Fruit fly (Drosophila melanogaster) whole organism, embryonic: ENCODE data around the gene Psf2.

Experiments
- Asciz ChIP-seq: fragments of 200-800 bp; sonication (Bioruptor generic); optimal IDR thresholded peaks from 2 replicates; lab custom pipeline; 2017; ENCODE audit warnings: missing biosample characterization, mild to moderate bottlenecking, missing genetic modification characterization, missing genetic modification reagents
- B-H1 ChIP-seq: fragments of 200-800 bp; sonication (Bioruptor generic); IDR thresholded peaks from 3 replicates; pipeline ENCODE4 v1.3.6; 2022; ENCODE audit warnings: missing biosample characterization, missing genetic modification characterization
- CG10431 ChIP-seq: fragments of 200-800 bp; sonication (Bioruptor generic); optimal IDR thresholded peaks from 3 replicates; lab custom pipeline; 2018; ENCODE audit warnings: missing biosample characterization, mild to moderate bottlenecking, missing genetic modification characterization
- CG13894 ChIP-seq: fragments of 200-800 bp; sonication (Bioruptor generic); optimal IDR thresholded peaks from 3 replicates; lab custom pipeline; 2018; ENCODE audit warnings: missing biosample characterization, mild to moderate bottlenecking, missing genetic modification characterization, moderate library complexity
- CG34224 ChIP-seq: fragments of 200-800 bp; sonication (Bioruptor generic); IDR thresholded peaks from 3 replicates; pipeline ENCODE4 v1.3.6; 2022; ENCODE audit warnings: missing biosample characterization, missing genetic modification characterization; ENCODE audit not compliant: partially characterized antibody
- CG42726 ChIP-seq: fragments of 200-800 bp; sonication (Bioruptor generic); IDR thresholded peaks from 2 replicates; pipeline ENCODE4 v1.3.6; 2022; ENCODE audit warnings: missing biosample characterization, missing genetic modification characterization; ENCODE audit not compliant: partially characterized antibody
- CG4854 ChIP-seq: fragments of 200-800 bp; sonication (Bioruptor generic); optimal IDR thresholded peaks from 2 replicates; lab custom pipeline; 2016; ENCODE audit warnings: missing biosample characterization, missing genetic modification characterization, inconsistent platforms
- CG6791 ChIP-seq: fragments of 200-800 bp; sonication (Bioruptor generic); IDR thresholded peaks from 3 replicates; pipeline ENCODE4 v1.3.6; 2022; ENCODE audit warnings: missing biosample characterization, missing genetic modification characterization; ENCODE audit not compliant: partially characterized antibody
- CG8281 ChIP-seq: fragments of 200-800 bp; sonication (Bioruptor generic); optimal IDR thresholded peaks from 2 replicates; lab custom pipeline; 2018; ENCODE audit warnings: missing biosample characterization, mild to moderate bottlenecking, missing genetic modification characterization, moderate library complexity
- Drgx ChIP-seq: fragments of 200-800 bp; sonication (Bioruptor generic); IDR thresholded peaks from 2 replicates; pipeline ENCODE4 v1.3.6; 2022; ENCODE audit warnings: missing biosample characterization, missing genetic modification characterization
- Ets65A ChIP-seq: fragments of 200-800 bp; sonication (Bioruptor generic); peaks from one replicate; lab custom pipeline; 2016; ENCODE audit warnings: missing biosample characterization, missing genetic modification characterization
- Hr51 ChIP-seq, 2 experiments: fragments of 200-800 bp; sonication (Bioruptor generic); optimal IDR thresholded peaks; 2 replicates in 1 of 2; 3 replicates in 1 of 2; lab custom pipeline; 2016 to 2018; ENCODE audit warnings: missing biosample characterization in 2 of 2, missing genetic modification characterization in 2 of 2, mild to moderate bottlenecking in 1 of 2, moderate library complexity in 1 of 2
- MTF-1 ChIP-seq: fragments of 200-800 bp; sonication (Bioruptor generic); optimal IDR thresholded peaks from 2 replicates; lab custom pipeline; 2018; ENCODE audit warnings: missing biosample characterization, mild to moderate bottlenecking, missing genetic modification characterization, borderline replicate concordance
- Med ChIP-seq: fragments of 200-800 bp; sonication (Bioruptor generic); peaks from one replicate; lab custom pipeline; 2016; ENCODE audit warnings: missing biosample characterization, missing genetic modification characterization, mild to moderate bottlenecking, inconsistent platforms, moderate library complexity
- Pdp1 ChIP-seq, 2 experiments: fragments of 200-800 bp; sonication (Bioruptor generic); optimal IDR thresholded peaks; 3 replicates each; lab custom pipeline; 2016; ENCODE audit warnings: missing biosample characterization in 2 of 2, missing genetic modification characterization in 2 of 2, mild to moderate bottlenecking in 1 of 2, moderate library complexity in 1 of 2
- bcd ChIP-seq: fragments of 200-800 bp; sonication (Bioruptor generic); optimal IDR thresholded peaks from 2 replicates; lab custom pipeline; 2017; ENCODE audit warnings: missing biosample characterization, mild to moderate bottlenecking, missing genetic modification characterization
- bigmax ChIP-seq: fragments of 200-800 bp; sonication (Bioruptor generic); optimal IDR thresholded peaks from 2 replicates; lab custom pipeline; 2018; ENCODE audit warnings: missing biosample characterization, mild to moderate bottlenecking, missing genetic modification characterization
- ci ChIP-seq: fragments of 200-800 bp; sonication (Bioruptor generic); IDR thresholded peaks from 3 replicates; pipeline ENCODE4 v1.3.6; 2022; ENCODE audit warnings: missing biosample characterization, missing genetic modification characterization
- crol ChIP-seq: fragments of 200-800 bp; sonication (Bioruptor generic); IDR thresholded peaks from 2 replicates; pipeline ENCODE4 v1.3.6; 2022; ENCODE audit warnings: missing biosample characterization, missing genetic modification characterization
- dm ChIP-seq: fragments of 200-800 bp; sonication (Bioruptor generic); optimal IDR thresholded peaks from 3 replicates; lab custom pipeline; 2016; ENCODE audit warnings: missing biosample characterization, missing genetic modification characterization
- fd96Cb ChIP-seq: fragments of 200-800 bp; sonication (Bioruptor generic); optimal IDR thresholded peaks from 2 replicates; lab custom pipeline; 2018; ENCODE audit warnings: missing biosample characterization, mild to moderate bottlenecking, missing genetic modification characterization, moderate library complexity
- ham ChIP-seq: fragments of 200-800 bp; sonication (Bioruptor generic); IDR thresholded peaks from 2 replicates; pipeline ENCODE4 v1.3.6; 2022; ENCODE audit warnings: missing biosample characterization, missing genetic modification characterization
- hkb ChIP-seq, 2 experiments: fragments of 200-800 bp in 1 of 2; fragments of >200 bp in 1 of 2; sonication (Bioruptor generic) in 1 of 2; IDR thresholded peaks in 1 of 2; optimal IDR thresholded peaks in 1 of 2; 2 replicates each; pipeline versions ENCODE4 v1.3.6 to Lab custom; 2017 to 2022; ENCODE audit warnings: missing biosample characterization in 1 of 2, missing genetic modification characterization in 1 of 2
- lola ChIP-seq, 3 experiments: fragments of >200 bp in 2 of 3; fragments of 200-800 bp in 1 of 3; sonication (Bioruptor generic) in 1 of 3; optimal IDR thresholded peaks; 2 replicates each; lab custom pipeline; 2017 to 2019; ENCODE audit warnings: missing biosample characterization in 3 of 3, missing genetic modification characterization in 3 of 3, mild to moderate bottlenecking in 1 of 3, moderate library complexity in 1 of 3
- nom ChIP-seq: fragments of 200-800 bp; sonication (Bioruptor generic); optimal IDR thresholded peaks from 2 replicates; lab custom pipeline; 2017; ENCODE audit warnings: missing biosample characterization, missing genetic modification characterization, mild to moderate bottlenecking, moderate library complexity, missing genetic modification reagents
- phol ChIP-seq: fragments of 200-800 bp; sonication (Bioruptor generic); optimal IDR thresholded peaks from 3 replicates; lab custom pipeline; 2018; ENCODE audit warnings: missing biosample characterization, mild to moderate bottlenecking, missing genetic modification characterization, moderate library complexity
- pita ChIP-seq: fragments of 200-800 bp; sonication (Bioruptor generic); optimal IDR thresholded peaks from 2 replicates; lab custom pipeline; 2017; ENCODE audit warnings: missing biosample characterization, mild to moderate bottlenecking, missing genetic modification characterization
- sd ChIP-seq: fragments of 200-800 bp; sonication (Bioruptor generic); optimal IDR thresholded peaks from 3 replicates; lab custom pipeline; 2018; ENCODE audit warnings: missing biosample characterization, mild to moderate bottlenecking, missing genetic modification characterization, moderate library complexity
- sens ChIP-seq: fragments of 200-800 bp; sonication (Bioruptor generic); peaks from one replicate; lab custom pipeline; 2016; ENCODE audit warnings: missing biosample characterization, missing genetic modification characterization
- sna ChIP-seq: fragments of 200-800 bp; sonication (Bioruptor generic); IDR thresholded peaks from 2 replicates; pipeline ENCODE4 v1.3.6; 2022; ENCODE audit warnings: missing biosample characterization, missing genetic modification characterization; ENCODE audit not compliant: partially characterized antibody
- stwl ChIP-seq: fragments of 200-800 bp; sonication (Bioruptor generic); optimal IDR thresholded peaks from 3 replicates; lab custom pipeline; 2018; ENCODE audit warnings: missing biosample characterization, mild to moderate bottlenecking, missing genetic modification characterization, moderate library complexity
- tll ChIP-seq, 2 experiments: fragments of 200-800 bp in 1 of 2; fragments of >200 bp in 1 of 2; sonication (Bioruptor generic) in 1 of 2; optimal IDR thresholded peaks; 2 replicates each; lab custom pipeline; 2017 to 2019; ENCODE audit warnings: missing biosample characterization in 2 of 2, missing genetic modification characterization in 2 of 2, mild to moderate bottlenecking in 1 of 2, moderate library complexity in 1 of 2
- vvl ChIP-seq: fragments of 200-800 bp; sonication (Bioruptor generic); IDR thresholded peaks from 2 replicates; pipeline ENCODE4 v1.3.6; 2022; ENCODE audit warnings: missing biosample characterization, missing genetic modification characterization
- zfh1 ChIP-seq: fragments of 200-800 bp; sonication (Bioruptor generic); IDR thresholded peaks from 3 replicates; pipeline ENCODE4 v1.3.6; 2022; ENCODE audit warnings: missing biosample characterization, missing genetic modification characterization

The Psf2 gene

DNA sequence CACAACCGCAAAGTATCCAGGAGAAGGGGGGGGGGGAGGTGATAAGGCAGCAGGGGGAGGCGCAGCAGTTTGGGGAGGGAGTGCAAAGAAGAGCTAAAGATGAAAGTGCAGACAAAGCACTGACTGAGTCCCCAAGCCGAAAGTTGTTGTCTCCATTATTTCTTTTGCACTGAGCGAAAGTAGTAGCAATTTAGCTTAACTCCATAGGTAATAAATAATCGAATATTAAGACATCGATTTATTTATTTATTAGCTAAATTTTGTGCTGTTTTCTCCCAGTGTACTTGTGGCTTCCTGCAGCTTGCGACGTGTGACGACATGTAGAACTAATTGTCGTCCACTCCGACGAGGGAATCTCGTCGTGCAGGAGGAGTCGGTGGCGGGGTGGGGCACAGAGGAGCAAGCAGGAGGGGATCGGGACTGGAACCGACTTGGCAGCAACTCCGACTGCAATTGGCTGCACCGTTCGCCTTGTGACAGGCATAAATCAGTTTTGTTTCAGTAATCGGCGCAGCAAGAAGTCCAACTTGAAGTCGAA, 25.6 kb downstream of the Psf2 start, which contains the start of gene Traf4:
Traf4 (plus strand) TSS at position 488 of the 538 bp plus-strand sequence.
- TF ChIP-seq nom (GFP tag; lab: Kevin White, UChicago): peak; percentile 63
- TF ChIP-seq CG34224 (GFP tag; lab: Robert Waterston, UW): no peak
- TF ChIP-seq ham (GFP tag; lab: Robert Waterston, UW): no peak
- no peak for TF ChIP-seq tll (GFP tag; optimal IDR thresholded peaks at IDR 0.05; lab: Kevin White, UChicago)
- peak; percentile 32 for TF ChIP-seq Drgx (GFP tag; lab: Robert Waterston, UW)
- peak; percentile 46 for TF ChIP-seq Med
- peak; percentile 2; the same call in 1 of the 2 replicates for TF ChIP-seq crol (GFP tag; lab: Robert Waterston, UW)
- TF ChIP-seq MTF-1 (GFP tag; lab: Kevin White, UChicago): no peak

DNA sequence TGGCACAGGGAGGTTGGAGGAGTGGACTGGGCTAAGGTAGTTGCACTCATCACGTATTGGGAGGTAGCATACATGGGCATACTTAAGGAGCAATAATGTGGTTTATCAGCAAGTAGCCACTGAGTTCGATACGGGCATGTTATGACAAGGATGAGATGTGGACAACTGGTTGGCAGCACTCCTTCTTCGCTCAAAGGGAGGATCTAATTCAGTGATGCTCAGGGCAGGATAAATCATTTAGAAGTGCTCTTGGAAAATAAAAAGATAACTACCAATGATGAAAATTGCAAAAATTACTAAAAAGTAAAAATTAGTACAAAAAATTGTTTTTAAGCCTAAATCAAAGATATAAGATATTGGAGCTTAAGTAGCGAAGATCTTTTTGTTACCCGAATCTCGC, 26.3 kb downstream of the Psf2 start:
- TF ChIP-seq dm (GFP tag; lab: Kevin White, UChicago) (no peak), Ets65A (peak; percentile 52)
- TF ChIP-seq, all 482 proteins: peak for 1

DNA sequence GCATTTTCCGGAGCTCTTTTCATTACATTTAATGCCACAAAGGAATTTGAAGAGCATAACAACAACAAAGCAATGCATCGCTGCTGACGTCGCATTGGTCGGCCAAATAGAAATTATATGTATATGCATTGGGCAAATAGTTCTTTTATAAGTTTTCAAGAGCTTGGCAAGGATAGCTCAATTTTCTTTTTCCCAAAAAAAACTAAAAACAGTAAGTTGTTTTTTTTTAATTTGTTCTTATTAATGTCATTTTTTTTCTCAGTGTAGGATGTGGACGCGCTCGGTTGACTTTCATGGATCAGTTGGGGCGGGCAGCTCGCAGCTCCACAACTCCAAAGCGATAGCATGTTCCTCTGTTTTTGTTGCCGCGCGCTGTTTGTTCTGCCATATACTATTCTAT, 28.0 kb downstream of the Psf2 start:
- TF ChIP-seq pita (GFP tag; lab: Kevin White, UChicago) (no peak), bigmax (GFP tag; lab: Kevin White, UChicago) (no peak), CG8281 (tag; lab: Kevin White, UChicago) (no peak), lola (GFP tag; optimal IDR thresholded peaks at IDR 0.05; lab: Kevin White, UChicago) (peak in 1 of 3 experiments; percentile 62), Hr51 (GFP tag; optimal IDR thresholded peaks at IDR 0.05; lab: Kevin White, UChicago) (peak in 1 of 2 experiments; percentile 11), Drgx (GFP tag; lab: Robert Waterston, UW) (peak; percentile 65), ci (GFP tag; lab: Robert Waterston, UW) (0 out of 3 replicates have a peak, but pooled peaks have one; percentile 14), CG6791 (no peak), sens (peak; percentile 73), Med (no peak)

DNA sequence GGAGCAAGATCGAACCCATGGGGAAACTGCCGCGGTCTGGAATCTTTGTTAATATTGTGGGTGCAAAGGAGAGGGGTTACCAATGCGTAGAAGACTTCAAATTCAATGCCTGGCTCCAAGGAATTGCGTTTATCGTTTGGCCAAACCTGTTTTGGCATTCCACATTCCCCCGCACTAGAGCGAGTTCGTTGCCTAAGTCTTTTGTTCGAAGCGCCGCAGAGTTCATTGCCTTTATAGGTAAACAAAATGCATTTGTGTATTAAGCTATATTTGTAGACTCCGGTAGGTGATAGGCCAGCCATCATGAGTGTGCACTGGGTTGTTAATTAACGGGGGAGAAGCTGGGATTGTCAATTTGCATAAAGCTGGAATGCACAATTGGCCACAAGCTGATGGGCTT, 32.1 kb downstream of the Psf2 start:
- no peak for TF ChIP-seq fd96Cb (tag; lab: Kevin White, UChicago)
- TF ChIP-seq sna (GFP tag; lab: Robert Waterston, UW): no peak
- TF ChIP-seq Pdp1 (GFP tag; optimal IDR thresholded peaks at IDR 0.05; lab: Kevin White, UChicago): peak in 1 of 2 experiments; percentile 14
- no peak for TF ChIP-seq hkb (optimal IDR thresholded peaks at IDR 0.05; lab: Kevin White, UChicago)
- no peak for TF ChIP-seq hkb (GFP tag; IDR thresholded peaks at IDR 0.05; lab: Robert Waterston, UW)
- no peak for TF ChIP-seq zfh1 (GFP tag; lab: Robert Waterston, UW)
- no peak for TF ChIP-seq CG42726 (GFP tag; lab: Robert Waterston, UW)
- peak; percentile 36 for TF ChIP-seq sd (tag; lab: Kevin White, UChicago)
- no peak for TF ChIP-seq stwl (tag; lab: Kevin White, UChicago)
- TF ChIP-seq Drgx (GFP tag; lab: Robert Waterston, UW): 0 out of 2 replicates have a peak, but pooled peaks have one; percentile 33
- TF ChIP-seq Asciz: no peak
- no peak for TF ChIP-seq CG10431
- TF ChIP-seq phol (tag; lab: Kevin White, UChicago): no peak
- TF ChIP-seq vvl (GFP tag; lab: Robert Waterston, UW): 0 out of 2 replicates have a peak, but pooled peaks have one; percentile 17
- TF ChIP-seq B-H1 (GFP tag; lab: Robert Waterston, UW): no peak
- no peak for TF ChIP-seq CG4854 (GFP tag; lab: Kevin White, UChicago)
- TF ChIP-seq CG13894 (tag; lab: Kevin White, UChicago): no peak
- TF ChIP-seq bcd (GFP tag; lab: Kevin White, UChicago): no peak
